Fruit fly (Drosophila melanogaster) whole organism, embryonic: ENCODE data around the gene uncNacbeta.

ENCODE experiments used
- Asciz ChIP-seq: fragments of 200-800 bp; sonication (Bioruptor generic); optimal IDR thresholded peaks from 2 replicates; lab custom pipeline; 2017; ENCODE audit warnings: missing biosample characterization, mild to moderate bottlenecking, missing genetic modification characterization, missing genetic modification reagents
- B-H2 ChIP-seq: fragments of 200-800 bp; sonication (Bioruptor generic); optimal IDR thresholded peaks from 2 replicates; lab custom pipeline; 2018; ENCODE audit warnings: missing biosample characterization, mild to moderate bottlenecking, missing genetic modification characterization
- CG11247 ChIP-seq: fragments of 200-800 bp; sonication (Bioruptor generic); IDR thresholded peaks from 2 replicates; pipeline ENCODE4 v1.3.6; 2022; ENCODE audit warnings: missing biosample characterization, missing genetic modification characterization
- CG13296 ChIP-seq: fragments of 200-800 bp; sonication (Bioruptor generic); optimal IDR thresholded peaks from 3 replicates; lab custom pipeline; 2018; ENCODE audit warnings: missing biosample characterization, mild to moderate bottlenecking, missing genetic modification characterization
- CG14014 ChIP-seq: fragments of 200-800 bp; sonication (Bioruptor generic); IDR thresholded peaks from 2 replicates; pipeline ENCODE4 v1.3.6; 2022; ENCODE audit warnings: missing biosample characterization, missing genetic modification characterization
- CG16813 ChIP-seq: fragments of 200-800 bp; sonication (Bioruptor generic); IDR thresholded peaks from 3 replicates; pipeline ENCODE4 v1.3.6; 2022; ENCODE audit warnings: missing biosample characterization, missing genetic modification characterization; ENCODE audit not compliant: partially characterized antibody
- CG17385 ChIP-seq: fragments of 200-800 bp; sonication (Bioruptor generic); optimal IDR thresholded peaks from 3 replicates; lab custom pipeline; 2018; ENCODE audit warnings: missing biosample characterization, mild to moderate bottlenecking, missing genetic modification characterization
- CG17612 ChIP-seq: fragments of 200-800 bp; sonication (Bioruptor generic); IDR thresholded peaks from 2 replicates; pipeline ENCODE4 v1.3.6; 2022; ENCODE audit warnings: missing biosample characterization, missing genetic modification characterization
- CG2875 ChIP-seq: fragments of 200-800 bp; sonication (Bioruptor generic); optimal IDR thresholded peaks from 2 replicates; lab custom pipeline; 2017; ENCODE audit warnings: missing biosample characterization, mild to moderate bottlenecking, missing genetic modification characterization, missing genetic modification reagents
- CG3163 ChIP-seq: fragments of 200-800 bp; sonication (Bioruptor generic); optimal IDR thresholded peaks from 3 replicates; lab custom pipeline; 2016; ENCODE audit warnings: missing biosample characterization, missing genetic modification characterization
- CG32532 ChIP-seq: fragments of 200-800 bp; sonication (Bioruptor generic); IDR thresholded peaks from 2 replicates; pipeline ENCODE4 v1.3.6; 2022; ENCODE audit warnings: missing biosample characterization, missing genetic modification characterization
- CG3726 ChIP-seq: fragments of 200-800 bp; sonication (Bioruptor generic); IDR thresholded peaks from 3 replicates; pipeline ENCODE4, ENCODE4 v1.3.6; 2022; ENCODE audit warnings: missing biosample characterization, missing genetic modification characterization
- CG4282 ChIP-seq: fragments of 200-800 bp; sonication (Bioruptor generic); optimal IDR thresholded peaks from 2 replicates; lab custom pipeline; 2016; ENCODE audit warnings: missing biosample characterization, missing genetic modification characterization
- CG6689 ChIP-seq: fragments of 200-800 bp; sonication (Bioruptor generic); IDR thresholded peaks from 2 replicates; pipeline ENCODE4 v1.3.6; 2022; ENCODE audit warnings: missing biosample characterization, missing genetic modification characterization
- CG9797 ChIP-seq: fragments of 200-800 bp; sonication (Bioruptor generic); optimal IDR thresholded peaks from 3 replicates; lab custom pipeline; 2018; ENCODE audit warnings: missing biosample characterization, mild to moderate bottlenecking, missing genetic modification characterization
- CG9932 ChIP-seq: fragments of 200-800 bp; sonication (Bioruptor generic); IDR thresholded peaks from 2 replicates; pipeline ENCODE4 v1.3.6; 2022; ENCODE audit warnings: missing biosample characterization, missing genetic modification characterization
- Chrac-16 ChIP-seq: fragments of 200-800 bp; sonication (Bioruptor generic); optimal IDR thresholded peaks from 3 replicates; lab custom pipeline; 2016; ENCODE audit warnings: missing biosample characterization, missing genetic modification characterization
- CkIIα-i1 ChIP-seq: fragments of 200-800 bp; sonication (Bioruptor generic); IDR thresholded peaks from 2 replicates; pipeline ENCODE4 v1.3.6; 2022; ENCODE audit warnings: missing biosample characterization, missing genetic modification characterization
- Dbx ChIP-seq: fragments of 200-800 bp; sonication (Bioruptor generic); IDR thresholded peaks from 3 replicates; pipeline ENCODE4 v1.3.6; 2022; ENCODE audit warnings: missing biosample characterization, missing genetic modification characterization
- Dll ChIP-seq: fragments of 200-800 bp; sonication (Bioruptor generic); IDR thresholded peaks from 4 replicates; pipeline ENCODE4 v1.3.6; 2022; ENCODE audit warnings: missing biosample characterization, missing genetic modification characterization; ENCODE audit not compliant: partially characterized antibody
- Doc3 ChIP-seq: fragments of 200-800 bp; sonication (Bioruptor generic); IDR thresholded peaks from 3 replicates; pipeline ENCODE4 v1.3.6; 2022; ENCODE audit warnings: missing biosample characterization, missing genetic modification characterization; ENCODE audit not compliant: partially characterized antibody
- E2f1 ChIP-seq: fragments of 200-800 bp; sonication (Bioruptor generic); IDR thresholded peaks from 2 replicates; pipeline ENCODE4 v1.3.6; 2022; ENCODE audit warnings: missing biosample characterization, missing genetic modification characterization
- Elba2 ChIP-seq: fragments of 200-800 bp; sonication (Bioruptor generic); optimal IDR thresholded peaks from 3 replicates; lab custom pipeline; 2016; ENCODE audit warnings: missing biosample characterization, missing genetic modification characterization
- Gug ChIP-seq: fragments of 200-800 bp; sonication (Bioruptor generic); IDR thresholded peaks from 4 replicates; pipeline ENCODE4 v1.3.6; 2022; ENCODE audit warnings: missing biosample characterization, missing genetic modification characterization
- Hand ChIP-seq: fragments of 200-800 bp; sonication (Bioruptor generic); optimal IDR thresholded peaks from 2 replicates; lab custom pipeline; 2017; ENCODE audit warnings: mild to moderate bottlenecking, missing biosample characterization, missing genetic modification reagents, missing genetic modification characterization
- Hey ChIP-seq: fragments of 200-800 bp; sonication (Bioruptor generic); optimal IDR thresholded peaks from 3 replicates; lab custom pipeline; 2018; ENCODE audit warnings: missing biosample characterization, mild to moderate bottlenecking, missing genetic modification characterization
- Hmr ChIP-seq: fragments of 200-800 bp; sonication (Bioruptor generic); optimal IDR thresholded peaks from 3 replicates; lab custom pipeline; 2017; ENCODE audit warnings: mild to moderate bottlenecking, missing biosample characterization, missing genetic modification reagents, missing genetic modification characterization
- MTF-1 ChIP-seq: fragments of 200-800 bp; sonication (Bioruptor generic); optimal IDR thresholded peaks from 2 replicates; lab custom pipeline; 2018; ENCODE audit warnings: missing biosample characterization, mild to moderate bottlenecking, missing genetic modification characterization, borderline replicate concordance
- Mes4 ChIP-seq: fragments of 200-800 bp; sonication (Bioruptor generic); optimal IDR thresholded peaks from 2 replicates; lab custom pipeline; 2016; ENCODE audit warnings: missing biosample characterization, missing genetic modification characterization
- Poxn ChIP-seq: fragments of 200-800 bp; sonication (Bioruptor generic); IDR thresholded peaks from 2 replicates; pipeline ENCODE4 v1.3.6; 2022; ENCODE audit warnings: missing biosample characterization, missing genetic modification characterization
- Sry-δ ChIP-seq: fragments of 200-800 bp; sonication (Bioruptor generic); optimal IDR thresholded peaks from 2 replicates; lab custom pipeline; 2016; ENCODE audit warnings: missing biosample characterization, missing genetic modification characterization
- Usf ChIP-seq: fragments of 200-800 bp; sonication (Bioruptor generic); optimal IDR thresholded peaks from 2 replicates; lab custom pipeline; 2017; ENCODE audit warnings: missing genotype, missing biosample characterization, missing genetic modification characterization
- bcd ChIP-seq: fragments of 200-800 bp; sonication (Bioruptor generic); optimal IDR thresholded peaks from 2 replicates; lab custom pipeline; 2017; ENCODE audit warnings: missing biosample characterization, mild to moderate bottlenecking, missing genetic modification characterization
- en ChIP-seq: fragments of 200-800 bp; sonication (Bioruptor generic); optimal IDR thresholded peaks from 2 replicates; lab custom pipeline; 2016; ENCODE audit warnings: missing biosample characterization, missing genetic modification characterization
- eve ChIP-seq, 2 experiments: fragments of >200 bp; optimal IDR thresholded peaks; 2 replicates each; lab custom pipeline; 2017; ENCODE audit warnings: missing biosample characterization in 2 of 2, missing genetic modification characterization in 2 of 2
- fd96Cb ChIP-seq: fragments of 200-800 bp; sonication (Bioruptor generic); optimal IDR thresholded peaks from 2 replicates; lab custom pipeline; 2018; ENCODE audit warnings: missing biosample characterization, mild to moderate bottlenecking, missing genetic modification characterization, moderate library complexity
- hb ChIP-seq: fragments of 200-800 bp; sonication (Bioruptor generic); IDR thresholded peaks from 3 replicates; pipeline ENCODE4 v1.3.6; 2022; ENCODE audit warnings: missing biosample characterization, missing genetic modification characterization; ENCODE audit not compliant: partially characterized antibody
- jigr1 ChIP-seq: fragments of 200-800 bp; sonication (Bioruptor generic); IDR thresholded peaks from 3 replicates; pipeline ENCODE4 v1.3.6; 2022; ENCODE audit warnings: missing biosample characterization, missing genetic modification characterization
- lola ChIP-seq, 3 experiments: fragments of >200 bp in 2 of 3; fragments of 200-800 bp in 1 of 3; sonication (Bioruptor generic) in 1 of 3; optimal IDR thresholded peaks; 2 replicates each; lab custom pipeline; 2017 to 2019; ENCODE audit warnings: missing biosample characterization in 3 of 3, missing genetic modification characterization in 3 of 3, mild to moderate bottlenecking in 1 of 3, moderate library complexity in 1 of 3
- nau ChIP-seq: fragments of 200-800 bp; sonication (Bioruptor generic); optimal IDR thresholded peaks from 3 replicates; lab custom pipeline; 2017; ENCODE audit warnings: missing biosample characterization, mild to moderate bottlenecking, missing genetic modification characterization, missing genetic modification reagents
- nerfin-1 ChIP-seq: fragments of 200-800 bp; sonication (Bioruptor generic); optimal IDR thresholded peaks from 3 replicates; lab custom pipeline; 2019; ENCODE audit warnings: missing biosample characterization, mild to moderate bottlenecking, missing genetic modification characterization, moderate library complexity
- peb ChIP-seq: fragments of 200-800 bp; sonication (Bioruptor generic); IDR thresholded peaks from 2 replicates; pipeline ENCODE4 v1.3.6; 2022; ENCODE audit warnings: missing biosample characterization, missing genetic modification characterization
- phol ChIP-seq: fragments of 200-800 bp; sonication (Bioruptor generic); optimal IDR thresholded peaks from 3 replicates; lab custom pipeline; 2018; ENCODE audit warnings: missing biosample characterization, mild to moderate bottlenecking, missing genetic modification characterization, moderate library complexity
- salm ChIP-seq: fragments of 200-800 bp; sonication (Bioruptor generic); optimal IDR thresholded peaks from 2 replicates; lab custom pipeline; 2018; ENCODE audit warnings: missing biosample characterization, mild to moderate bottlenecking, missing genetic modification characterization
- sim ChIP-seq: fragments of 200-800 bp; sonication (Bioruptor generic); IDR thresholded peaks from 2 replicates; pipeline ENCODE4 v1.3.6; 2022; ENCODE audit warnings: missing biosample characterization, missing genetic modification characterization
- sr ChIP-seq: fragments of 200-800 bp; sonication (Bioruptor generic); IDR thresholded peaks from 3 replicates; pipeline ENCODE4 v1.3.6; 2022; ENCODE audit warnings: missing biosample characterization, missing genetic modification characterization
- ssp ChIP-seq: fragments of 200-800 bp; sonication (Bioruptor generic); IDR thresholded peaks from 2 replicates; pipeline ENCODE4 v1.3.6; 2022; ENCODE audit warnings: missing biosample characterization, missing genetic modification characterization
- tin ChIP-seq: fragments of 200-800 bp; sonication (Bioruptor generic); optimal IDR thresholded peaks from 3 replicates; lab custom pipeline; 2016; ENCODE audit warnings: missing biosample characterization, missing genetic modification characterization
- vnd ChIP-seq: fragments of 200-800 bp; sonication (Bioruptor generic); IDR thresholded peaks from 3 replicates; pipeline ENCODE4 v1.3.6; 2022; ENCODE audit warnings: missing biosample characterization, missing genetic modification characterization; ENCODE audit not compliant: partially characterized antibody

Gene uncNacbeta

DNA sequence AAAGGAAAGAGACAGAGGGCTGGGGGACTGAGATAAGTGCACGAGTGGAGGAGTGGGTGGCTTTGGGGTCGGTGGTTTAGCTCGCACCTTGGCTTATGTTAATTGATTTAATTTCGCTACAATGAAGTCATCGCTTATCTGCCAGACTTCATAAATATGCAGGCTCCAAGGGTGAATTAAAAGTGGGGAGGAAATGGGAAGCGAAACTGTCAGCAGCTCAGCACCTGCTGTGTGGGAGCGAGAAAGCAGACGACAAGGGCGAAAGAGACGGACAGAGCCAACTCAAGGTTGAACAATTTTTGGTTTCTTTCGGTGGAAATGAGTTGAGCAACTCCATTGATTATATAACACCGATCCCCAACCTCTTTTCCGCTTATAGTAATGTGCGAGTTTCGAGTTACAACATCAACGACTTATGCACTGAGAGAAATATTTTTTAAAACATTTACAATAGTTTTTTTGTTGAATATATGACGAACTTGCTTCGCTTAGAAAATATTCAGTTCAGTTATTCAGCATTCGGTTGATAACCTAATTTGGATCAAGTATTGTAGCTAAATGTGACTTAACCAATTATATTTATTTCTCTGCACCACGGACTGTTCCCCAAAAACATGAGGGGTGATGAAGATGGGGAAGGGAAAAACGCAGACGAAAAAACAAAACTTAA, 43.2 kb downstream of the uncNacbeta start (continued):
- no peak for TF ChIP-seq Dbx (GFP tag; lab: Robert Waterston, UW)
- peak; percentile 71 for TF ChIP-seq bcd (GFP tag; lab: Kevin White, UChicago)
- TF ChIP-seq E2f1 (GFP tag; lab: Robert Waterston, UW) = peak; percentile 81
- peak; percentile 63 for TF ChIP-seq ssp (GFP tag; lab: Robert Waterston, UW)
- TF ChIP-seq Hey (tag; lab: Kevin White, UChicago) = no peak
- TF ChIP-seq Hmr (GFP tag; lab: Kevin White, UChicago) = peak; percentile 54
- TF ChIP-seq lola (GFP tag; optimal IDR thresholded peaks at IDR 0.05; lab: Kevin White, UChicago) = peak in 1 of 3 experiments; percentile 93
- TF ChIP-seq CG9932 (GFP tag; lab: Robert Waterston, UW) = no peak
- TF ChIP-seq en (GFP tag; lab: Kevin White, UChicago) = peak; percentile 88
- TF ChIP-seq Poxn (GFP tag; lab: Robert Waterston, UW) = 0 out of 2 replicates have a peak, but pooled peaks have one; percentile 10
- TF ChIP-seq tin = peak; percentile 86
- peak; percentile 86 for TF ChIP-seq phol
- TF ChIP-seq MTF-1 (GFP tag; lab: Kevin White, UChicago) = peak; percentile 68
- TF ChIP-seq B-H2 = no peak
- no peak for TF ChIP-seq Dll
- TF ChIP-seq CG2875 (GFP tag; lab: Kevin White, UChicago) = peak; percentile 87
- TF ChIP-seq hb (GFP tag; lab: Robert Waterston, UW) = no peak
- TF ChIP-seq CG32532 = peak; percentile 53
- TF ChIP-seq CG11247 (GFP tag; lab: Robert Waterston, UW) = peak; percentile 52
- peak; percentile 89 for TF ChIP-seq fd96Cb
- peak; percentile 39 for TF ChIP-seq CG3163 (GFP tag; lab: Kevin White, UChicago)
- TF ChIP-seq sim = peak; percentile 76; the same call in 1 of the 2 replicates
- peak; percentile 82 for TF ChIP-seq Mes4 (GFP tag; lab: Kevin White, UChicago)
- TF ChIP-seq salm (tag; lab: Kevin White, UChicago) = peak; percentile 83
- TF ChIP-seq CG17612 (GFP tag; lab: Robert Waterston, UW) = no peak
- TF ChIP-seq CG9797 = no peak
- no peak for TF ChIP-seq Elba2 (GFP tag; lab: Kevin White, UChicago)
- TF ChIP-seq nau (GFP tag; lab: Kevin White, UChicago) = peak; percentile 75
- TF ChIP-seq CkIIα-i1 (GFP tag; lab: Robert Waterston, UW) = 0 out of 2 replicates have a peak, but pooled peaks have one; percentile 14
- peak; percentile 78 for TF ChIP-seq CG3726
- TF ChIP-seq Hand (GFP tag; lab: Kevin White, UChicago) = no peak
- TF ChIP-seq CG16813 = no peak
- TF ChIP-seq CG17385 (GFP tag; lab: Kevin White, UChicago) = peak; percentile 84
- peak; percentile 17 for TF ChIP-seq CG4282 (GFP tag; lab: Kevin White, UChicago)
- TF ChIP-seq jigr1 (GFP tag; lab: Robert Waterston, UW) = peak; percentile 75
- peak; percentile 54 for TF ChIP-seq Usf (GFP tag; lab: Kevin White, UChicago)
- peak in 1 of 2 experiments; percentile 95 for TF ChIP-seq eve (GFP tag; optimal IDR thresholded peaks at IDR 0.05; lab: Kevin White, UChicago)
- TF ChIP-seq Gug (GFP tag; lab: Robert Waterston, UW) = peak; percentile 41; the same call in 2 of the 4 replicates
- peak; percentile 87 for TF ChIP-seq CG6689 (GFP tag; lab: Robert Waterston, UW)
- TF ChIP-seq Sry-δ (GFP tag; lab: Kevin White, UChicago) = peak; percentile 49
- TF ChIP-seq sr = peak; percentile 53; the same call in 1 of the 3 replicates
- TF ChIP-seq Asciz (GFP tag; lab: Kevin White, UChicago) = peak; percentile 86
- no peak for TF ChIP-seq vnd
- peak; percentile 75 for TF ChIP-seq CG14014 (GFP tag; lab: Robert Waterston, UW)
- TF ChIP-seq peb (GFP tag; lab: Robert Waterston, UW) = peak; percentile 68
- peak; percentile 51 for TF ChIP-seq CG13296
- peak; percentile 63 for TF ChIP-seq nerfin-1 (tag; lab: Kevin White, UChicago)
- TF ChIP-seq Chrac-16 (GFP tag; lab: Kevin White, UChicago) = peak; percentile 82
- TF ChIP-seq Doc3 = no peak
